Worm (Caenorhabditis elegans) whole organism, L4 larva: Measurements from ENCODE around the gene ucr-2.1.

Experiments
- F10B5.3 ChIP-seq: sonication (generic microtip); optimal IDR thresholded peaks from 2 replicates; lab custom pipeline; 2016; ENCODE audit warnings: mild to moderate bottlenecking, missing genetic modification characterization, missing compliant biosample characterization
- F44E2.7 ChIP-seq: fragments of 200-800 bp; sonication (Bioruptor generic); IDR thresholded peaks from 2 replicates; pipeline ENCODE4 v2.1.2; 2022; ENCODE audit warnings: missing genetic modification characterization, missing compliant biosample characterization
- T20F7.1 ChIP-seq: fragments of 200-800 bp; sonication (Bioruptor generic); optimal IDR thresholded peaks from 2 replicates; lab custom pipeline; 2018; ENCODE audit warnings: mild to moderate bottlenecking, missing genetic modification characterization, missing compliant biosample characterization
- Y48G9A.11 ChIP-seq: fragments of 200-800 bp; sonication (Bioruptor generic); IDR thresholded peaks from 2 replicates; pipeline ENCODE4 v1.3.6; 2022; ENCODE audit warnings: missing genetic modification reagents, missing genetic modification characterization, missing compliant biosample characterization
- Y75B8A.6 ChIP-seq: fragments of 200-800 bp; sonication (Bioruptor generic); IDR thresholded peaks from 2 replicates; pipeline ENCODE4 v1.3.6; 2022; ENCODE audit warnings: missing genetic modification reagents, missing genetic modification characterization, missing compliant biosample characterization
- ZK337.2 ChIP-seq: fragments of 200-800 bp; sonication (Bioruptor generic); IDR thresholded peaks from 2 replicates; pipeline ENCODE4 v1.3.6; 2022; ENCODE audit warnings: missing genetic modification reagents, missing genetic modification characterization, missing compliant biosample characterization
- ZK546.5 ChIP-seq, 2 experiments: sonication (generic microtip); optimal IDR thresholded peaks; 2 replicates each; lab custom pipeline; 2017; ENCODE audit warnings: missing biosample characterization in 2 of 2, missing genetic modification characterization in 2 of 2
- aly-2 ChIP-seq: sonication (generic microtip); optimal IDR thresholded peaks from 2 replicates; lab custom pipeline; 2018; ENCODE audit warnings: missing biosample characterization, missing genetic modification characterization
- arid-1 ChIP-seq: fragments of 200-800 bp; sonication (Bioruptor generic); conservative IDR thresholded peaks from 2 replicates; pipeline ENCODE4 v1.3.6; 2022; ENCODE audit warnings: missing genetic modification reagents, missing genetic modification characterization, missing compliant biosample characterization
- ceh-28 ChIP-seq: fragments of 150-350 bp; optimal IDR thresholded peaks from 2 replicates; lab custom pipeline; 2014; ENCODE audit warnings: missing biosample characterization, missing genetic modification reagents, missing genetic modification characterization
- ceh-44 ChIP-seq: fragments of 200-800 bp; sonication (Bioruptor generic); IDR thresholded peaks from 2 replicates; pipeline ENCODE4 v1.3.6; 2022; ENCODE audit warnings: missing genetic modification reagents, missing genetic modification characterization, missing compliant biosample characterization
- ceh-62 ChIP-seq: sonication (generic microtip); optimal IDR thresholded peaks from 2 replicates; lab custom pipeline; 2017; ENCODE audit warnings: missing biosample characterization, missing genetic modification characterization
- cey-2 ChIP-seq: sonication (generic microtip); optimal IDR thresholded peaks from 3 replicates; lab custom pipeline; 2017; ENCODE audit warnings: missing genetic modification characterization, mild to moderate bottlenecking, missing compliant biosample characterization, antibody characterized with exemption, borderline replicate concordance; ENCODE audit not compliant: insufficient read depth
- daf-16 ChIP-seq, 3 experiments: sonication (generic microtip); optimal IDR thresholded peaks; 2 replicates each; lab custom pipeline; 2016 to 2017; ENCODE audit warnings: missing genetic modification characterization in 3 of 3, missing genetic modification reagents in 3 of 3, mild to moderate bottlenecking in 2 of 3, missing compliant biosample characterization in 2 of 3, missing biosample characterization in 1 of 3, moderate library complexity in 1 of 3
- daf-19 ChIP-seq: fragments of 200-800 bp; sonication (Bioruptor generic); conservative IDR thresholded peaks from 2 replicates; pipeline ENCODE4 v1.3.6; 2022; ENCODE audit warnings: missing genetic modification characterization, missing compliant biosample characterization
- dmd-8 ChIP-seq: fragments of 200-800 bp; sonication (Bioruptor generic); IDR thresholded peaks from 2 replicates; pipeline ENCODE4 v1.3.6; 2022; ENCODE audit warnings: missing genetic modification characterization, missing compliant biosample characterization
- dpl-1 ChIP-seq: fragments of 150-350 bp; optimal IDR thresholded peaks from 2 replicates; lab custom pipeline; 2014; ENCODE audit warnings: missing biosample characterization, missing genetic modification reagents, missing genetic modification characterization
- dve-1 ChIP-seq: sonication (generic microtip); optimal IDR thresholded peaks from 2 replicates; lab custom pipeline; 2017; ENCODE audit warnings: antibody characterized with exemption, mild to moderate bottlenecking, missing genetic modification characterization, missing compliant biosample characterization; ENCODE audit not compliant: insufficient read depth
- egl-27 ChIP-seq: sonication (generic microtip); optimal IDR thresholded peaks from 3 replicates; lab custom pipeline; 2017; ENCODE audit warnings: missing biosample characterization, missing genetic modification reagents, missing genetic modification characterization
- hlh-30 ChIP-seq: sonication (generic microtip); optimal IDR thresholded peaks from 2 replicates; lab custom pipeline; 2017; ENCODE audit warnings: antibody characterized with exemption, mild to moderate bottlenecking, missing genetic modification characterization, missing compliant biosample characterization; ENCODE audit not compliant: insufficient read depth
- lim-7 ChIP-seq: fragments of 200-800 bp; sonication (Bioruptor generic); IDR thresholded peaks from 2 replicates; pipeline ENCODE4 v1.3.6; 2022; ENCODE audit warnings: missing genetic modification characterization, missing compliant biosample characterization
- lin-1 ChIP-seq: fragments of 200-800 bp; sonication (Bioruptor generic); IDR thresholded peaks from 2 replicates; pipeline ENCODE4 v1.3.6; 2022; ENCODE audit warnings: missing genetic modification reagents, missing genetic modification characterization, missing compliant biosample characterization
- lin-13 ChIP-seq: fragments of 150-350 bp; optimal IDR thresholded peaks from 2 replicates; lab custom pipeline; 2014; ENCODE audit warnings: missing biosample characterization, missing genetic modification reagents, missing genetic modification characterization
- lin-29 ChIP-seq: fragments of 200-800 bp; sonication (Bioruptor generic); IDR thresholded peaks from 2 replicates; pipeline ENCODE4 v1.3.6; 2022; ENCODE audit warnings: missing genetic modification reagents, missing genetic modification characterization, missing compliant biosample characterization
- lin-39 ChIP-seq: fragments of 150-350 bp; optimal IDR thresholded peaks from 2 replicates; lab custom pipeline; 2014; ENCODE audit warnings: missing biosample characterization, missing genetic modification reagents, missing genetic modification characterization
- madf-9 ChIP-seq: fragments of 200-800 bp; sonication (Bioruptor generic); conservative IDR thresholded peaks from 2 replicates; pipeline ENCODE4 v1.3.6; 2022; ENCODE audit warnings: missing genetic modification reagents, missing genetic modification characterization, missing compliant biosample characterization
- mdt-29 ChIP-seq: fragments of 200-800 bp; sonication (Bioruptor generic); IDR thresholded peaks from 2 replicates; pipeline ENCODE4 v1.3.6; 2022; ENCODE audit warnings: missing genetic modification reagents, missing genetic modification characterization, missing compliant biosample characterization
- mep-1 ChIP-seq: fragments of 150-350 bp; sonication (generic microtip); optimal IDR thresholded peaks from 3 replicates; lab custom pipeline; 2014; ENCODE audit warnings: missing biosample characterization, missing genetic modification characterization
- nhr-10 ChIP-seq: fragments of 150-350 bp; optimal IDR thresholded peaks from 2 replicates; lab custom pipeline; 2014; ENCODE audit warnings: missing biosample characterization, missing genetic modification characterization
- nhr-41 ChIP-seq: fragments of 200-800 bp; sonication (Bioruptor generic); IDR thresholded peaks from 2 replicates; pipeline ENCODE4 v1.3.6; 2022; ENCODE audit warnings: missing genetic modification reagents, missing genetic modification characterization, missing compliant biosample characterization
- nhr-6 ChIP-seq: fragments of 150-350 bp; optimal IDR thresholded peaks from 2 replicates; lab custom pipeline; 2014; ENCODE audit warnings: missing biosample characterization, missing genetic modification characterization
- nhr-77 ChIP-seq: fragments of 150-350 bp; optimal IDR thresholded peaks from 2 replicates; lab custom pipeline; 2014; ENCODE audit warnings: missing biosample characterization, missing genetic modification characterization
- php-3 ChIP-seq: fragments of 200-800 bp; sonication (Bioruptor generic); IDR thresholded peaks from 2 replicates; pipeline ENCODE4 v1.3.6; 2022; ENCODE audit warnings: missing genetic modification reagents, missing genetic modification characterization, missing compliant biosample characterization
- saeg-2 ChIP-seq: fragments of 200-800 bp; sonication (Bioruptor generic); IDR thresholded peaks from 2 replicates; pipeline ENCODE4 v1.3.6; 2022; ENCODE audit warnings: missing genetic modification reagents, missing genetic modification characterization, missing compliant biosample characterization
- skn-1 ChIP-seq: fragments of 150-350 bp; optimal IDR thresholded peaks from 2 replicates; lab custom pipeline; 2014; ENCODE audit warnings: missing biosample characterization, missing genetic modification characterization
- spr-1 ChIP-seq: sonication (generic microtip); optimal IDR thresholded peaks from 2 replicates; lab custom pipeline; 2016; ENCODE audit warnings: mild to moderate bottlenecking, missing genetic modification characterization, missing compliant biosample characterization
- tag-97 ChIP-seq: fragments of 200-800 bp; sonication (Bioruptor generic); IDR thresholded peaks from 2 replicates; pipeline ENCODE4 v1.3.6; 2022; ENCODE audit warnings: missing genetic modification characterization, missing compliant biosample characterization
- unc-39 ChIP-seq: sonication (generic microtip); optimal IDR thresholded peaks from 2 replicates; lab custom pipeline; 2017; ENCODE audit warnings: missing biosample characterization, missing genetic modification characterization
- vab-7 ChIP-seq: fragments of 200-800 bp; sonication (Bioruptor generic); IDR thresholded peaks from 2 replicates; pipeline ENCODE4 v1.3.6; 2022; ENCODE audit warnings: missing genetic modification reagents, missing genetic modification characterization, missing compliant biosample characterization
- zag-1 ChIP-seq: fragments of 150-350 bp; optimal IDR thresholded peaks from 2 replicates; lab custom pipeline; 2014; ENCODE audit warnings: missing biosample characterization, missing genetic modification characterization
- zfp-2 ChIP-seq: sonication (generic microtip); optimal IDR thresholded peaks from 2 replicates; lab custom pipeline; 2016; ENCODE audit warnings: mild to moderate bottlenecking, missing genetic modification characterization, missing compliant biosample characterization
- zfp-3 ChIP-seq: fragments of 200-800 bp; sonication (Bioruptor generic); conservative IDR thresholded peaks from 2 replicates; pipeline ENCODE4 v1.3.6; 2022; ENCODE audit warnings: missing genetic modification reagents, missing genetic modification characterization, missing compliant biosample characterization
- zip-11 ChIP-seq: fragments of 200-800 bp; sonication (Bioruptor generic); IDR thresholded peaks from 2 replicates; pipeline ENCODE4 v1.3.6; 2022; ENCODE audit warnings: missing genetic modification characterization, missing compliant biosample characterization
- zip-2 ChIP-seq: fragments of 150-350 bp; optimal IDR thresholded peaks from 2 replicates; lab custom pipeline; 2014; ENCODE audit warnings: missing biosample characterization, missing genetic modification characterization

The ucr-2.1 gene

DNA sequence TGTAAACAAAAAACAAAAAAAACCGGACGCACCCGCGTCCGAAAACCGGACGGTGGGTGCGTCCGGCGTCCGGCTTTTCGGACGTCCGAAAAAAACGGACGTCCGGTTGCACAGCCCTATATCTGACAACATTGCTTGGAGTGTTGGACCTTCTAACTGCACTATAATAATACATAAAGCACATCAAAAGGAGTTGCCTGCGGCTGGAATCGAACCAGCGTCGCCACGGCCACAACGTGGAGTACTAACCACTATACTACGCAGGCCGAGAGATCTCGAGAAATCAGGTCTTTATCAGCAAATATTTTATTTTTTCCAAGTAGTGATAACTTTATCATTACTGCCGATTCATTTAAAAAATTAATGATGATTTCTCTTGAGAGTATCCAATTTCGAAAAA lies 24.9 kb upstream of the ucr-2.1 start (continued):
- TF ChIP-seq nhr-77 (tag; lab: Kevin White, UChicago), result no peak
- TF ChIP-seq cey-2, result no peak
- peak; percentile 49; the same call in 1 of the 2 replicates for TF ChIP-seq nhr-41 (GFP tag; lab: Robert Waterston, UW)
- TF ChIP-seq zip-11 (GFP tag; lab: Robert Waterston, UW), result no peak
- no peak for TF ChIP-seq zag-1 (tag; lab: Kevin White, UChicago)
- TF ChIP-seq zfp-3, result 0 out of 2 replicates have a peak, but pooled peaks have one; percentile 46
- 0 out of 2 replicates have a peak, but pooled peaks have one; percentile 8 for TF ChIP-seq php-3 (GFP tag; lab: Robert Waterston, UW)
- 0 out of 2 replicates have a peak, but pooled peaks have one; percentile 31 for TF ChIP-seq lin-1 (GFP tag; lab: Robert Waterston, UW)
- TF ChIP-seq dpl-1, result no peak
- TF ChIP-seq lin-13 (GFP tag; lab: Kevin White, UChicago), result peak; percentile 10
- TF ChIP-seq ZK337.2, result peak; percentile 28; the same call in 1 of the 2 replicates
- TF ChIP-seq Y48G9A.11 (GFP tag; lab: Robert Waterston, UW), result no peak
- no peak for TF ChIP-seq nhr-10 (tag; lab: Kevin White, UChicago)
- TF ChIP-seq vab-7 (GFP tag; lab: Robert Waterston, UW), result peak; percentile 53; the same call in 1 of the 2 replicates
- no peak for TF ChIP-seq unc-39 (tag; lab: Kevin White, UChicago)
- TF ChIP-seq ceh-44 (GFP tag; lab: Robert Waterston, UW), result no peak
- TF ChIP-seq mdt-29, result 0 out of 2 replicates have a peak, but pooled peaks have one; percentile 22
- TF ChIP-seq Y75B8A.6 (GFP tag; lab: Robert Waterston, UW), result 0 out of 2 replicates have a peak, but pooled peaks have one; percentile 29
- no peak for TF ChIP-seq egl-27 (tag; lab: Kevin White, UChicago)
- no peak for TF ChIP-seq T20F7.1
- TF ChIP-seq daf-19 (GFP tag; lab: Robert Waterston, UW), result peak; percentile 43; the same call in 1 of the 2 replicates
- TF ChIP-seq madf-9 (GFP tag; lab: Robert Waterston, UW), result 0 out of 2 replicates have a peak, but pooled peaks have one; percentile 18
- peak; percentile 64 for TF ChIP-seq arid-1
- no peak for TF ChIP-seq nhr-6 (tag; lab: Kevin White, UChicago)
- TF ChIP-seq mep-1 (tag; lab: Kevin White, UChicago), result no peak
- TF ChIP-seq saeg-2, result no peak
- TF ChIP-seq F44E2.7 (GFP tag; lab: Robert Waterston, UW), result no peak
- TF ChIP-seq lim-7 (GFP tag; lab: Robert Waterston, UW), result peak; percentile 68
- TF ChIP-seq ceh-28 (tag; lab: Kevin White, UChicago), result no peak
- TF ChIP-seq tag-97 (GFP tag; lab: Robert Waterston, UW), result no peak
- TF ChIP-seq aly-2 (tag; lab: Kevin White, UChicago), result no peak
- no peak for TF ChIP-seq zip-2 (tag; lab: Kevin White, UChicago)
- no peak for TF ChIP-seq zfp-2 (tag; lab: Kevin White, UChicago)
- TF ChIP-seq dmd-8, result peak; percentile 68; the same call in 1 of the 2 replicates
- TF ChIP-seq dve-1 (tag; lab: Kevin White, UChicago), result peak; percentile 11
- TF ChIP-seq lin-39 (tag; lab: Kevin White, UChicago), result no peak
- TF ChIP-seq skn-1, result no peak
- no peak for TF ChIP-seq F10B5.3 (tag; lab: Kevin White, UChicago)
- no peak for TF ChIP-seq ceh-62 (tag; lab: Kevin White, UChicago)
- 0 out of 2 replicates have a peak, but pooled peaks have one; percentile 34 for TF ChIP-seq lin-29 (GFP tag; lab: Robert Waterston, UW)
- TF ChIP-seq spr-1, result no peak
- TF ChIP-seq, all 104 proteins: peak for 30

DNA sequence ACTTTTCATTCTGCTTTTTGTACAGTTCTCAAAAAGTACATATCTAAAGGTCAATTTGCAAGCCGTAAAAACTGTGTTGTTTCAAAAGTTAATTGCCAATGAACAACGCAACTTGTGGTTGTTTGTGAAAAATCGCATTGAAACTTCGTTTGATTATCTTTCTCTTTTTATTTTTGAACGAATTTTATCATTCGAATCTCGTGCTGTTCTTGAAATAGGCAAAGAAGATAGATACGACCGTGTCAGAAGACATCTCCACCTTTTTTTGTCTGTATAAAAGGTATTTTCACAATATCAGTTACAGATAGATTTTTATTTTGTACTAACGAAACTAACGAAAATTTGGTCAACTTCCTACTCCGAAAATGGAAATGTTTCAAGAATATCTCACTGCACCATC lies 23.7 kb upstream of the ucr-2.1 start, which contains the start of gene C49F5.7:
TSS of gene C49F5.7 (plus strand) at position 301 of the 400 bp plus-strand sequence.
- TF ChIP-seq daf-16 (GFP tag; optimal IDR thresholded peaks at IDR 0.05; lab: Kevin White, UChicago) (no peak), daf-16 (tag; optimal IDR thresholded peaks at IDR 0.05; lab: Kevin White, UChicago) (peak; percentile 8), hlh-30 (tag; lab: Kevin White, UChicago) (peak; percentile 14), ZK546.5 (tag; optimal IDR thresholded peaks at IDR 0.05; lab: Kevin White, UChicago) (no peak)
- TF ChIP-seq, all 104 proteins: peak for 2
